Fruit fly (Drosophila melanogaster) whole organism, embryonic: ENCODE data around the gene Ac13E.

Source experiments
- CG10366 ChIP-seq: fragments of 200-800 bp; sonication (Bioruptor generic); IDR thresholded peaks from 2 replicates; pipeline ENCODE4 v1.3.6; 2022; ENCODE audit warnings: missing biosample characterization, missing genetic modification characterization
- CG10979 ChIP-seq: fragments of 200-800 bp; sonication (Bioruptor generic); optimal IDR thresholded peaks from 2 replicates; lab custom pipeline; 2018; ENCODE audit warnings: missing biosample characterization, mild to moderate bottlenecking, missing genetic modification characterization, moderate library complexity
- CG11695 ChIP-seq: fragments of 200-800 bp; sonication (Bioruptor generic); IDR thresholded peaks from 3 replicates; pipeline ENCODE4 v1.3.6; 2022; ENCODE audit warnings: missing biosample characterization, missing genetic modification characterization
- CG12155 ChIP-seq: fragments of 200-800 bp; sonication (Bioruptor generic); optimal IDR thresholded peaks from 3 replicates; lab custom pipeline; 2016; ENCODE audit warnings: missing biosample characterization, missing genetic modification characterization
- CG12219 ChIP-seq: fragments of 200-800 bp; sonication (Bioruptor generic); optimal IDR thresholded peaks from 3 replicates; lab custom pipeline; 2018; ENCODE audit warnings: missing biosample characterization, mild to moderate bottlenecking, missing genetic modification characterization
- CG12391 ChIP-seq: fragments of 200-800 bp; sonication (Bioruptor generic); optimal IDR thresholded peaks from 3 replicates; lab custom pipeline; 2018; ENCODE audit warnings: missing biosample characterization, mild to moderate bottlenecking, missing genetic modification characterization, moderate library complexity
- CG12744 ChIP-seq: fragments of 200-800 bp; sonication (Bioruptor generic); optimal IDR thresholded peaks from 2 replicates; lab custom pipeline; 2016; ENCODE audit warnings: missing biosample characterization, missing genetic modification characterization
- CG17359 ChIP-seq: fragments of 200-800 bp; sonication (Bioruptor generic); optimal IDR thresholded peaks from 3 replicates; lab custom pipeline; 2018; ENCODE audit warnings: missing biosample characterization, mild to moderate bottlenecking, missing genetic modification characterization, moderate library complexity
- CG17361 ChIP-seq: fragments of 200-800 bp; sonication (Bioruptor generic); IDR thresholded peaks from 3 replicates; pipeline ENCODE4 v1.3.6; 2022; ENCODE audit warnings: missing biosample characterization, missing genetic modification characterization
- CG17385 ChIP-seq: fragments of 200-800 bp; sonication (Bioruptor generic); optimal IDR thresholded peaks from 3 replicates; lab custom pipeline; 2018; ENCODE audit warnings: missing biosample characterization, mild to moderate bottlenecking, missing genetic modification characterization
- CG17612 ChIP-seq: fragments of 200-800 bp; sonication (Bioruptor generic); IDR thresholded peaks from 2 replicates; pipeline ENCODE4 v1.3.6; 2022; ENCODE audit warnings: missing biosample characterization, missing genetic modification characterization
- CG18262 ChIP-seq: fragments of 200-800 bp; optimal IDR thresholded peaks from 3 replicates; lab custom pipeline; 2019; ENCODE audit warnings: missing biosample characterization, mild to moderate bottlenecking, missing genetic modification characterization, moderate library complexity
- CG30431 ChIP-seq: fragments of 200-800 bp; sonication (Bioruptor generic); optimal IDR thresholded peaks from 2 replicates; lab custom pipeline; 2017; ENCODE audit warnings: missing biosample characterization, missing genetic modification characterization
- CG3065 ChIP-seq: fragments of 200-800 bp; sonication (Bioruptor generic); optimal IDR thresholded peaks from 2 replicates; lab custom pipeline; 2016; ENCODE audit warnings: missing biosample characterization, missing genetic modification characterization
- CG31441 ChIP-seq: fragments of 200-800 bp; sonication (Bioruptor generic); IDR thresholded peaks from 2 replicates; pipeline ENCODE4 v1.3.6; 2022; ENCODE audit warnings: missing biosample characterization, missing genetic modification characterization
- CG33213 ChIP-seq: fragments of 200-800 bp; sonication (Bioruptor generic); optimal IDR thresholded peaks from 3 replicates; lab custom pipeline; 2016; ENCODE audit warnings: missing biosample characterization, missing genetic modification characterization
- CG3726 ChIP-seq: fragments of 200-800 bp; sonication (Bioruptor generic); IDR thresholded peaks from 3 replicates; pipeline ENCODE4, ENCODE4 v1.3.6; 2022; ENCODE audit warnings: missing biosample characterization, missing genetic modification characterization
- CG4707 ChIP-seq: fragments of 200-800 bp; sonication (Bioruptor generic); optimal IDR thresholded peaks from 2 replicates; lab custom pipeline; 2018; ENCODE audit warnings: missing biosample characterization, mild to moderate bottlenecking, missing genetic modification characterization, moderate library complexity
- CG5180 ChIP-seq: fragments of 200-800 bp; sonication (Bioruptor generic); optimal IDR thresholded peaks from 3 replicates; lab custom pipeline; 2017; ENCODE audit warnings: missing biosample characterization, missing genetic modification characterization, mild to moderate bottlenecking, moderate library complexity, missing genetic modification reagents
- CG6272 ChIP-seq: fragments of 200-800 bp; sonication (Bioruptor generic); IDR thresholded peaks from 2 replicates; pipeline ENCODE4 v1.3.6; 2022; ENCODE audit warnings: missing biosample characterization, missing genetic modification characterization
- CG7839 ChIP-seq: fragments of 200-800 bp; sonication (Bioruptor generic); optimal IDR thresholded peaks from 3 replicates; lab custom pipeline; 2018; ENCODE audit warnings: missing biosample characterization, mild to moderate bottlenecking, missing genetic modification characterization, moderate library complexity
- CG9437 ChIP-seq: fragments of 200-800 bp; sonication (Bioruptor generic); optimal IDR thresholded peaks from 2 replicates; lab custom pipeline; 2018; ENCODE audit warnings: missing biosample characterization, mild to moderate bottlenecking, missing genetic modification characterization
- D19A ChIP-seq: fragments of 200-800 bp; optimal IDR thresholded peaks from 3 replicates; lab custom pipeline; 2019; ENCODE audit warnings: missing biosample characterization, mild to moderate bottlenecking, missing genetic modification characterization, moderate library complexity
- Dbx ChIP-seq: fragments of 200-800 bp; sonication (Bioruptor generic); IDR thresholded peaks from 3 replicates; pipeline ENCODE4 v1.3.6; 2022; ENCODE audit warnings: missing biosample characterization, missing genetic modification characterization
- Dref ChIP-seq: fragments of 200-800 bp; sonication (Bioruptor generic); IDR thresholded peaks from 2 replicates; pipeline ENCODE4 v1.3.6; 2022; ENCODE audit warnings: missing biosample characterization, missing genetic modification characterization
- H2.0 ChIP-seq: fragments of 200-800 bp; sonication (Bioruptor generic); IDR thresholded peaks from 2 replicates; pipeline ENCODE4 v1.3.6; 2022; ENCODE audit warnings: missing biosample characterization, missing genetic modification characterization
- HmgD ChIP-seq: fragments of 200-800 bp; sonication (Bioruptor generic); optimal IDR thresholded peaks from 3 replicates; lab custom pipeline; 2016; ENCODE audit warnings: missing biosample characterization, missing genetic modification characterization
- Hmx ChIP-seq: fragments of 200-800 bp; sonication (Bioruptor generic); optimal IDR thresholded peaks from 2 replicates; lab custom pipeline; 2016; ENCODE audit warnings: missing biosample characterization, missing genetic modification characterization
- Hsf ChIP-seq: fragments of 200-800 bp; sonication (Bioruptor generic); optimal IDR thresholded peaks from 3 replicates; lab custom pipeline; 2016; ENCODE audit warnings: missing biosample characterization, missing genetic modification characterization
- Mad ChIP-seq: fragments of 200-800 bp; sonication (Bioruptor generic); optimal IDR thresholded peaks from 2 replicates; lab custom pipeline; 2016; ENCODE audit warnings: missing biosample characterization, missing genetic modification characterization
- Med ChIP-seq: fragments of 200-800 bp; sonication (Bioruptor generic); peaks from one replicate; lab custom pipeline; 2016; ENCODE audit warnings: missing biosample characterization, missing genetic modification characterization, mild to moderate bottlenecking, inconsistent platforms, moderate library complexity
- Myb ChIP-seq: fragments of 200-800 bp; sonication (Bioruptor generic); optimal IDR thresholded peaks from 2 replicates; lab custom pipeline; 2016; ENCODE audit warnings: missing biosample characterization, missing genetic modification characterization
- Oaz ChIP-seq: fragments of 200-800 bp; sonication (Bioruptor generic); IDR thresholded peaks from 2 replicates; pipeline ENCODE4 v1.3.6; 2022; ENCODE audit warnings: missing biosample characterization, missing genetic modification characterization
- Oli ChIP-seq: fragments of 200-800 bp; sonication (Bioruptor generic); optimal IDR thresholded peaks from 2 replicates; lab custom pipeline; 2018; ENCODE audit warnings: missing biosample characterization, mild to moderate bottlenecking, missing genetic modification characterization, moderate library complexity
- Ptx1 ChIP-seq: fragments of 200-800 bp; sonication (Bioruptor generic); IDR thresholded peaks from 2 replicates; pipeline ENCODE4 v1.3.6; 2022; ENCODE audit warnings: missing biosample characterization, missing genetic modification characterization
- ara ChIP-seq: fragments of 200-800 bp; sonication (Bioruptor generic); IDR thresholded peaks from 2 replicates; pipeline ENCODE4 v1.3.6; 2022; ENCODE audit warnings: missing biosample characterization, missing genetic modification characterization
- danr ChIP-seq: fragments of 200-800 bp; sonication (Bioruptor generic); IDR thresholded peaks from 2 replicates; pipeline ENCODE4 v1.3.6; 2022; ENCODE audit warnings: missing biosample characterization, missing genetic modification characterization
- dm ChIP-seq: fragments of 200-800 bp; sonication (Bioruptor generic); optimal IDR thresholded peaks from 3 replicates; lab custom pipeline; 2016; ENCODE audit warnings: missing biosample characterization, missing genetic modification characterization
- fd96Cb ChIP-seq: fragments of 200-800 bp; sonication (Bioruptor generic); optimal IDR thresholded peaks from 2 replicates; lab custom pipeline; 2018; ENCODE audit warnings: missing biosample characterization, mild to moderate bottlenecking, missing genetic modification characterization, moderate library complexity
- fru ChIP-seq: fragments of >200 bp; optimal IDR thresholded peaks from 2 replicates; lab custom pipeline; 2017
- gce ChIP-seq: fragments of 200-800 bp; sonication (Bioruptor generic); IDR thresholded peaks from 3 replicates; pipeline ENCODE4 v1.3.6; 2022; ENCODE audit warnings: missing biosample characterization, missing genetic modification characterization
- grau ChIP-seq: fragments of 200-800 bp; optimal IDR thresholded peaks from 3 replicates; lab custom pipeline; 2019; ENCODE audit warnings: missing biosample characterization, mild to moderate bottlenecking, missing genetic modification characterization, moderate library complexity
- gt ChIP-seq: fragments of 200-800 bp; sonication (Bioruptor generic); IDR thresholded peaks from 2 replicates; pipeline ENCODE4 v1.3.6; 2022; ENCODE audit warnings: missing biosample characterization, missing genetic modification characterization
- ken ChIP-seq: fragments of 200-800 bp; sonication (Bioruptor generic); IDR thresholded peaks from 3 replicates; pipeline ENCODE4 v1.3.6; 2022; ENCODE audit warnings: missing biosample characterization, missing genetic modification characterization
- nmo ChIP-seq: fragments of 200-800 bp; sonication (Bioruptor generic); optimal IDR thresholded peaks from 2 replicates; lab custom pipeline; 2018; ENCODE audit warnings: missing biosample characterization, mild to moderate bottlenecking, missing genetic modification characterization, moderate library complexity
- pan ChIP-seq, 4 experiments: fragments of >200 bp in 3 of 4; fragments of 200-800 bp in 1 of 4; sonication (Bioruptor generic) in 1 of 4; optimal IDR thresholded peaks in 3 of 4; IDR thresholded peaks in 1 of 4; 2 replicates each; pipeline versions ENCODE4 v1.3.6 to Lab custom; 2017 to 2022; ENCODE audit warnings: missing biosample characterization in 2 of 4, missing genetic modification characterization in 2 of 4, mixed read lengths in 1 of 4
- phol ChIP-seq: fragments of 200-800 bp; sonication (Bioruptor generic); optimal IDR thresholded peaks from 3 replicates; lab custom pipeline; 2018; ENCODE audit warnings: missing biosample characterization, mild to moderate bottlenecking, missing genetic modification characterization, moderate library complexity
- row ChIP-seq: fragments of 200-800 bp; sonication (Bioruptor generic); IDR thresholded peaks from 3 replicates; pipeline ENCODE4 v1.3.6; 2022; ENCODE audit warnings: missing biosample characterization, missing genetic modification characterization
- sc ChIP-seq, 3 experiments: fragments of >200 bp in 2 of 3; fragments of 200-800 bp in 1 of 3; sonication (Bioruptor generic) in 1 of 3; optimal IDR thresholded peaks; 2 replicates in 2 of 3; 3 replicates in 1 of 3; lab custom pipeline; 2017; ENCODE audit warnings: mild to moderate bottlenecking in 1 of 3, missing biosample characterization in 1 of 3, missing genetic modification characterization in 1 of 3, missing genetic modification reagents in 1 of 3
- tap ChIP-seq: fragments of 200-800 bp; optimal IDR thresholded peaks from 3 replicates; lab custom pipeline; 2019; ENCODE audit warnings: missing biosample characterization, mild to moderate bottlenecking, missing genetic modification characterization, moderate library complexity
- tgo ChIP-seq: fragments of 200-800 bp; sonication (Bioruptor generic); IDR thresholded peaks from 3 replicates; pipeline ENCODE4 v1.3.6; 2022; ENCODE audit warnings: missing biosample characterization, missing genetic modification characterization
- zfh1 ChIP-seq: fragments of 200-800 bp; sonication (Bioruptor generic); IDR thresholded peaks from 3 replicates; pipeline ENCODE4 v1.3.6; 2022; ENCODE audit warnings: missing biosample characterization, missing genetic modification characterization

Gene Ac13E

DNA sequence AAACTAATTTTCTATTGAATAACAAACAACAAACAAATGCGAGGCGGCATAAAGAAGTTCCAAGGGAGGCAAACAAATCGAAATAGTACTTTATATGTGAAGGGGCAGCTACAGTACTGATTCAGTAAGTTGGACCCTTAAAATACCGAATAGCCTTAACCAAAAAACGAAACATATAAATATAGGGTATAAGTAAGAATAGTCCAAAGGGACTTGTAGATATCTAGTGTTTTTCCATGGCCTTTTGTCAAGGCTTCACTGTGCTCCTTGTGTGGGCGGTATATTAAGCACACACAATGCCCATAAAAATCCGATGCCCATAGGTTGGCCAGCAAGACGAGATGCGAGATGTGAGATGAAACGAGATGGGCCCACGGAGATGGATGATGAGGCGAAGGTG is 22.0 kb downstream of the Ac13E start (continued):
- TF ChIP-seq pan (optimal IDR thresholded peaks at IDR 0.05; lab: Kevin White, UChicago), result no peak
- TF ChIP-seq pan (GFP tag; optimal IDR thresholded peaks at IDR 0.05 in 1 of 2, IDR thresholded peaks at IDR 0.05 in 1 of 2), result peak in 1 of 2 experiments; percentile 68
- peak; percentile 18 for TF ChIP-seq nmo (GFP tag; lab: Kevin White, UChicago)
- peak; percentile 52; the same call in 1 of the 3 replicates for TF ChIP-seq gce (GFP tag; lab: Robert Waterston, UW)
- TF ChIP-seq Med, result peak; percentile 80
- TF ChIP-seq CG17385, result peak; percentile 26
- TF ChIP-seq CG10366 (GFP tag; lab: Robert Waterston, UW), result peak; percentile 39
- no peak for TF ChIP-seq CG12744
- TF ChIP-seq CG6272 (GFP tag; lab: Robert Waterston, UW), result no peak
- peak; percentile 42 for TF ChIP-seq phol (tag; lab: Kevin White, UChicago)
- TF ChIP-seq HmgD (GFP tag; lab: Kevin White, UChicago), result no peak
- 0 out of 3 replicates have a peak, but pooled peaks have one; percentile 32 for TF ChIP-seq CG17361
- TF ChIP-seq Oaz, result no peak
- TF ChIP-seq danr (GFP tag; lab: Robert Waterston, UW), result peak; percentile 30; the same call in 1 of the 2 replicates
- no peak for TF ChIP-seq gt
- TF ChIP-seq ken (GFP tag; lab: Robert Waterston, UW), result peak; percentile 53; the same call in 1 of the 3 replicates
- TF ChIP-seq Dbx (GFP tag; lab: Robert Waterston, UW), result 0 out of 3 replicates have a peak, but pooled peaks have one; percentile 41
- TF ChIP-seq dm (GFP tag; lab: Kevin White, UChicago), result no peak
- no peak for TF ChIP-seq CG12155 (GFP tag; lab: Kevin White, UChicago)
- TF ChIP-seq CG12219 (GFP tag; lab: Kevin White, UChicago), result no peak
- no peak for TF ChIP-seq D19A (tag; lab: Kevin White, UChicago)
- no peak for TF ChIP-seq CG4707 (GFP tag; lab: Kevin White, UChicago)
- no peak for TF ChIP-seq tap
- peak; percentile 2 for TF ChIP-seq CG33213
- TF ChIP-seq Hmx (GFP tag; lab: Kevin White, UChicago), result no peak
- TF ChIP-seq CG3726 (GFP tag; lab: Robert Waterston, UW), result no peak
- peak; percentile 46 for TF ChIP-seq CG17359
- TF ChIP-seq fru (lab: Kevin White, UChicago), result no peak
- peak; percentile 68 for TF ChIP-seq row (GFP tag; lab: Robert Waterston, UW)
- TF ChIP-seq Hsf, result peak; percentile 35
- TF ChIP-seq CG12391 (tag; lab: Kevin White, UChicago), result peak; percentile 37
- peak; percentile 33; the same call in 1 of the 2 replicates for TF ChIP-seq ara (GFP tag; lab: Robert Waterston, UW)
- 0 out of 3 replicates have a peak, but pooled peaks have one; percentile 11 for TF ChIP-seq CG11695
- no peak for TF ChIP-seq Myb (GFP tag; lab: Kevin White, UChicago)
- peak; percentile 24 for TF ChIP-seq fd96Cb
- peak; percentile 47; the same call in 1 of the 3 replicates for TF ChIP-seq tgo (GFP tag; lab: Robert Waterston, UW)
- TF ChIP-seq zfh1 (GFP tag; lab: Robert Waterston, UW), result peak; percentile 53; the same call in 1 of the 3 replicates
- no peak for TF ChIP-seq sc (optimal IDR thresholded peaks at IDR 0.05; lab: Kevin White, UChicago)
- TF ChIP-seq sc (GFP tag; optimal IDR thresholded peaks at IDR 0.05; lab: Kevin White, UChicago), result no peak
- no peak for TF ChIP-seq CG5180 (GFP tag; lab: Kevin White, UChicago)
- no peak for TF ChIP-seq Dref (GFP tag; lab: Robert Waterston, UW)

DNA sequence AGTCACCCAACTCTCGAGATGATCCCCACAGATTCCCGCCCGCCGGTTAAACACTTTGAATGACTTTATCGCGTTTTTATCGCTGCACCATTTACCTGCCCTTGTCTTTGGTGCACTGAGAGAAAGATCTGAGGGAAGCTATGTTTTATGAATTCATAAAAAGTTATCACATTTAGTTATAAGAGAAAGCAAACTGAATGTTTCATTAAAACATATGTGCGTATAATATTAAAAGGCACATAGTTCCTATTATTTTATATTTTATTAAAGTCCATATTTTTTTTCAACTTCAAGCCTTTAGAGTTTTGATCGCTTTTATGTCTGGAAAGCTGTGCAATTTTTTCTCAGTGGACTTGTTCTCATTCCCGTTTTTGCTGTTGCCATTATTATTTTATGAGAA is 23.7 kb downstream of the Ac13E start:
- TF ChIP-seq grau (tag; lab: Kevin White, UChicago) (peak; percentile 38), CG17361 (peak; percentile 39; the same call in 1 of the 3 replicates), CG7839 (tag; lab: Kevin White, UChicago) (peak; percentile 50), CG10979 (tag; lab: Kevin White, UChicago) (peak; percentile 8), Mad (GFP tag; lab: Kevin White, UChicago) (no peak), CG31441 (GFP tag; lab: Robert Waterston, UW) (0 out of 2 replicates have a peak, but pooled peaks have one; percentile 28), CG3065 (GFP tag; lab: Kevin White, UChicago) (no peak), CG9437 (GFP tag; lab: Kevin White, UChicago) (no peak), Oli (peak; percentile 45), CG18262 (tag; lab: Kevin White, UChicago) (peak; percentile 7), Ptx1 (GFP tag; lab: Robert Waterston, UW) (peak; percentile 38; the same call in 1 of the 2 replicates), H2.0 (GFP tag; lab: Robert Waterston, UW) (no peak), row (GFP tag; lab: Robert Waterston, UW) (peak; percentile 35; the same call in 1 of the 3 replicates), CG17612 (GFP tag; lab: Robert Waterston, UW) (no peak), CG30431 (GFP tag; lab: Kevin White, UChicago) (no peak)
